Fruit fly (Drosophila melanogaster): ENCODE data around the gene strat.
A peak's percentile ranks its signal among the peaks of the same experiment; 100 is the strongest.

Gene strat

DNA sequence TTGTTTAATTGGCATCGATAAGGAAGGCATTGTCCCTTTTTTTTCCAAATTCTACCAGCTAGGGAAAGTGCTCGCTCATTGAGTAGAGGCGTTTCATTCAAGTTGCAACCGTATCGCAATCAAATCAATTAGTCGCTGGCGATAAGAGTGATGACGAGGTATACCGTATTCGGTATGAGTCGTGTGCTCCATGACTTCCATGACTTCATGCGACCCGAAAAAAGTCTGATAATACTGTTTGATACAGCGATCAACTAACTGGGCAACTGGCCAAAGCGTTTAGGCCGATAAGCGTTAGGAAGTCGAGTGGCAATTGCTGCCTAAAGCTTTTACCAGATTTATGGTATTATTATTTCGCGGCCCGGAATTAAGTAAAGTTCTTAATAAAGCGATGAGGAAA, 24.4 kb downstream of the strat start (continued):
- TF ChIP-seq Hey (tag; optimal IDR thresholded peaks at IDR 0.05), result peak; percentile 14
- peak; percentile 48 for TF ChIP-seq D19B (GFP tag; optimal IDR thresholded peaks at IDR 0.05)
- TF ChIP-seq B-H2 (GFP tag; optimal IDR thresholded peaks at IDR 0.05), result peak; percentile 18
- TF ChIP-seq CG43689 (GFP tag; IDR thresholded peaks at IDR 0.05), result no peak

DNA sequence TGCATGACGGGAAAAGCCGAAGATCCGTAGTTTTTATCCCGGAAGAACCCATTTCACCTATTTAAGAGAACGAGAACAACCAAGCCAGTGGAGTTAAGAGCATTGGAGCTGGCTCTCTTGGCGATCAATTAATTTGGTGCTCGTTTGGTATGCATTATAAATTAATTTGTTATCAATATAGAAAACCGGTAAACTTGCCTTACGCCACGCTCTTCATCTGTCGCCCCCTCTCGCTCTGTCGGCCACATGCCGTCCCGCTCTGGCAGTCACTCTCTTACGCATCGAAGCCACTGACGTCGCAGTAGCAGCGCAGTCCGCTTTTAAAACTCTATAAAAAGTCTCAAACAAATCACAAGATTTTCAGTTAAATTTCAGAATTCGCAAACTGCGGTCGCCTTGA, 26.1 kb downstream of the strat start, which contains the start of gene CG7778:
TSS of gene CG7778 (plus strand) at position 361 of the 400 bp plus-strand sequence.
- no peak for TF ChIP-seq cas (GFP tag; IDR thresholded peaks at IDR 0.05)
- TF ChIP-seq exex (tag; optimal IDR thresholded peaks at IDR 0.05), result peak; percentile 48
- no peak for TF ChIP-seq Bgb (GFP tag; IDR thresholded peaks at IDR 0.05; ENCODE audit: partially characterized antibody)
- TF ChIP-seq amos (GFP tag; IDR thresholded peaks at IDR 0.05; ENCODE audit: partially characterized antibody), result no peak
- no peak for TF ChIP-seq CG16813 (GFP tag; IDR thresholded peaks at IDR 0.05; ENCODE audit: partially characterized antibody)
- TF ChIP-seq Med (GFP tag), result peak; percentile 58
- TF ChIP-seq vvl (GFP tag; IDR thresholded peaks at IDR 0.05), result 0 out of 2 replicates have a peak, but pooled peaks have one; percentile 26
- TF ChIP-seq eyg (GFP tag; optimal IDR thresholded peaks at IDR 0.05), result no peak
- peak; percentile 94 for TF ChIP-seq CG3163 (GFP tag; optimal IDR thresholded peaks at IDR 0.05)
- no peak for TF ChIP-seq pita (GFP tag; optimal IDR thresholded peaks at IDR 0.05)
- TF ChIP-seq Kr (GFP tag; optimal IDR thresholded peaks at IDR 0.05), result no peak
- no peak for TF ChIP-seq CG8281 (tag; optimal IDR thresholded peaks at IDR 0.05)
- TF ChIP-seq Adf1 (GFP tag; IDR thresholded peaks at IDR 0.05), result peak; percentile 82
- no peak for TF ChIP-seq Usf (GFP tag; optimal IDR thresholded peaks at IDR 0.05)
- peak; percentile 30; the same call in 1 of the 2 replicates for TF ChIP-seq stc (GFP tag; IDR thresholded peaks at IDR 0.05)
- TF ChIP-seq Trl (optimal IDR thresholded peaks at IDR 0.05), result peak; percentile 60 to 65
- TF ChIP-seq Trl (GFP tag; optimal IDR thresholded peaks at IDR 0.05), result no peak
- TF ChIP-seq CG1832 (GFP tag; optimal IDR thresholded peaks at IDR 0.05), result peak; percentile 65
- TF ChIP-seq sd (tag; optimal IDR thresholded peaks at IDR 0.05), result peak; percentile 20
- no peak for TF ChIP-seq CG33557 (GFP tag; optimal IDR thresholded peaks at IDR 0.05)
- TF ChIP-seq CG7745 (tag; optimal IDR thresholded peaks at IDR 0.05), result peak; percentile 44
- no peak for TF ChIP-seq crol (GFP tag; IDR thresholded peaks at IDR 0.05)
- TF ChIP-seq CG10321 (GFP tag; IDR thresholded peaks at IDR 0.05), result peak; percentile 46; the same call in 1 of the 2 replicates
- no peak for TF ChIP-seq HHEX (GFP tag; optimal IDR thresholded peaks at IDR 0.05)
- no peak for TF ChIP-seq Stat92E (GFP tag; optimal IDR thresholded peaks at IDR 0.05)

DNA sequence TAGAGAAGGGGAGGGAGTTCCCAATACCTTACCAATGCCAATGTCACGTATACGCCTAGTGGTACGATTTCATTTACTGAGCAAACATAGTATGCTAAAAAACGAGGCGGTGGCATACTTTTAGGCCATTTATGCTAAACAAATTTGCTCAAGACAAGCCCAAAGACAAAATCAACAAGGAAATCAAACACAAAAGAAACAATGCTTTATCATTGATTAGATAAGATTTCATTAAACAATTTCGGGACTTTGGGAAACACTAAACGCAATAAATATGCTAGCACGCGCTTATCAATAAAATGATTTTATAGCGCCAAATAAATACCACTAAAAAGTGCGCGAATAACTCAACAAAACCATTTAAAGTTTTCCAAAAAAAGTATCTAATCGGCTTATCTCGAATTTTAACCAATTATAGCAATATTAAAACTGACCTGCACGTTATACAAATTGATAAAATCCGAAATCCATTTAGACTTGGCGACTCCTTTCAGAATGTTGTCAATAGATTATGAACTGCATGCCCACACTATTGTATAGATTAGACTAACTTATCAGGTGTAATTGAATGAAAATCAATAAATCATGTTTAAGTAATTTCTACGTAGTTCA, 30.5 kb downstream of the strat start:
- TF ChIP-seq CG1233 (GFP tag; optimal IDR thresholded peaks at IDR 0.05), result peak; percentile 44
- TF ChIP-seq schlank (tag; optimal IDR thresholded peaks at IDR 0.05), result peak; percentile 36
- no peak for TF ChIP-seq CG5953 (GFP tag; IDR thresholded peaks at IDR 0.05)
- no peak for TF ChIP-seq CG10267 (tag; optimal IDR thresholded peaks at IDR 0.05)
- no peak for TF ChIP-seq slp2 (GFP tag; optimal IDR thresholded peaks at IDR 0.05)
- no peak for TF ChIP-seq CG32767 (GFP tag; IDR thresholded peaks at IDR 0.05)
- peak; percentile 44 for TF ChIP-seq CG7987 (GFP tag; optimal IDR thresholded peaks at IDR 0.05)
- TF ChIP-seq Hmr (GFP tag; optimal IDR thresholded peaks at IDR 0.05), result peak; percentile 74
- TF ChIP-seq lola (GFP tag; optimal IDR thresholded peaks at IDR 0.05), result no peak
- TF ChIP-seq CG13424 (tag; optimal IDR thresholded peaks at IDR 0.05), result peak; percentile 31
- no peak for TF ChIP-seq corto (GFP tag; optimal IDR thresholded peaks at IDR 0.05)
- TF ChIP-seq repo (GFP tag; optimal IDR thresholded peaks at IDR 0.05), result no peak
- TF ChIP-seq Stat92E (GFP tag; optimal IDR thresholded peaks at IDR 0.05), result no peak
- no peak for TF ChIP-seq CG9609 (GFP tag; optimal IDR thresholded peaks at IDR 0.05)
- no peak for TF ChIP-seq MBD-R2 (GFP tag; IDR thresholded peaks at IDR 0.05)
- 0 out of 3 replicates have a peak, but pooled peaks have one; percentile 26 for TF ChIP-seq otp (GFP tag; IDR thresholded peaks at IDR 0.05)
- no peak for TF ChIP-seq fd102C (GFP tag; optimal IDR thresholded peaks at IDR 0.05)
- TF ChIP-seq CG14710 (tag; optimal IDR thresholded peaks at IDR 0.05), result no peak
- TF ChIP-seq CG12155 (GFP tag; optimal IDR thresholded peaks at IDR 0.05), result no peak
- peak; percentile 52; the same call in 1 of the 2 replicates for TF ChIP-seq CG14014 (GFP tag; IDR thresholded peaks at IDR 0.05)

All from whole organism, embryonic.